Comparison of ENCODE assay signal across 1 fruit fly cellular context in the genomic region with DNA sequence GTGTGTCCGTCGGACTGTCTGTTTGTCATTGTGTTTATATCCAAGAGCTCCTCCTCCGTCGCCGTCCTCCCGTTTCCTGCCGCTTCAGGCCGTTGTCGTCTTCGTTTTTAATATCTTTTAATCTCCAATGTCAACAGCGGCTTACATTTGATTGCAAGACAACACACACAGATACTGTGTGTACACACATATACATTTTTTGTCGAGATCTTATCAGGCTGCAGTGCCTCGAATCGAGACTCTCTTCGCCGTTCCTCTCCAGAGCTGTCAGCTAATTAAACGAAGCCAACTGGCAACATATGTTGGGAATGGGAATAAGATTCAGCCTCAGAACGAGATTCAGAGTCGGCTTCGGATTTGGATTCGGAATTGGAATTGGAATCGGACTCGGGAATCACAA.
A peak's percentile ranks its signal among the peaks of the same experiment; 100 is the strongest.
TF ChIP-seq lines count a peak whose summit lies in the region.

No protein-coding gene starts in this region.

TF ChIP-seq in whole organism, embryonic, 481 proteins besides CTCF, POLR2A, EP300 and RAD21 (continued from another document and continues in another):
- TF ChIP-seq CG2678 (tag; optimal IDR thresholded peaks at IDR 0.05; lab: Kevin White, UChicago) (peak; percentile 19), CG2712 (tag; optimal IDR thresholded peaks at IDR 0.05; lab: Kevin White, UChicago) (no peak), Optix (GFP tag; IDR thresholded peaks at IDR 0.05; lab: Robert Waterston, UW) (no peak), gt (GFP tag; IDR thresholded peaks at IDR 0.05; lab: Robert Waterston, UW) (0 out of 2 replicates have a peak, but pooled peaks have one; percentile 7), disco-r (GFP tag; optimal IDR thresholded peaks at IDR 0.05; lab: Kevin White, UChicago) (no peak), B-H2 (GFP tag; optimal IDR thresholded peaks at IDR 0.05; lab: Kevin White, UChicago) (no peak), Max (GFP tag; optimal IDR thresholded peaks at IDR 0.05; lab: Kevin White, UChicago) (no peak), kay (GFP tag; optimal IDR thresholded peaks at IDR 0.05; lab: Kevin White, UChicago) (no peak), CG9437 (GFP tag; optimal IDR thresholded peaks at IDR 0.05; lab: Kevin White, UChicago) (no peak), CG15479 (GFP tag; optimal IDR thresholded peaks at IDR 0.05; lab: Kevin White, UChicago) (peak; percentile 19), Ptx1 (GFP tag; IDR thresholded peaks at IDR 0.05; lab: Robert Waterston, UW) (no peak), ab (GFP tag; optimal IDR thresholded peaks at IDR 0.05; lab: Kevin White, UChicago) (no peak), org-1 (GFP tag; optimal IDR thresholded peaks at IDR 0.05; lab: Kevin White, UChicago) (no peak), CG31388 (GFP tag; optimal IDR thresholded peaks at IDR 0.05; lab: Kevin White, UChicago) (no peak), chm (GFP tag; IDR thresholded peaks at IDR 0.05; lab: Robert Waterston, UW) (peak; percentile 85; the same call in 1 of the 2 replicates), so (GFP tag; IDR thresholded peaks at IDR 0.05; lab: Robert Waterston, UW) (no peak), Atf-2 (GFP tag; optimal IDR thresholded peaks at IDR 0.05; lab: Kevin White, UChicago) (no peak), CG8089 (GFP tag; optimal IDR thresholded peaks at IDR 0.05; lab: Kevin White, UChicago) (peak; percentile 18), CG10462 (GFP tag; optimal IDR thresholded peaks at IDR 0.05; lab: Kevin White, UChicago) (no peak), pfk (GFP tag; optimal IDR thresholded peaks at IDR 0.05; lab: Kevin White, UChicago) (peak; percentile 10), aop (GFP tag; IDR thresholded peaks at IDR 0.05; lab: Robert Waterston, UW) (no peak), odd (GFP tag; optimal IDR thresholded peaks at IDR 0.05; lab: Kevin White, UChicago) (peak; percentile 27), CG1792 (GFP tag; optimal IDR thresholded peaks at IDR 0.05; lab: Kevin White, UChicago) (no peak), CG6175 (GFP tag; IDR thresholded peaks at IDR 0.05; lab: Robert Waterston, UW) (no peak), Dip2 (GFP tag; IDR thresholded peaks at IDR 0.05; lab: Robert Waterston, UW) (no peak), pan (optimal IDR thresholded peaks at IDR 0.05; lab: Kevin White, UChicago) (no peak), pan (GFP tag; optimal IDR thresholded peaks at IDR 0.05 in 1 of 2, IDR thresholded peaks at IDR 0.05 in 1 of 2) (peak in 1 of 2 experiments; percentile 18), zf30C (GFP tag; optimal IDR thresholded peaks at IDR 0.05; lab: Kevin White, UChicago) (no peak), E2f2 (GFP tag; IDR thresholded peaks at IDR 0.05; lab: Robert Waterston, UW) (no peak), lbe (GFP tag; optimal IDR thresholded peaks at IDR 0.05; lab: Kevin White, UChicago) (no peak), CG7987 (GFP tag; optimal IDR thresholded peaks at IDR 0.05; lab: Kevin White, UChicago) (no peak), Pdp1 (GFP tag; optimal IDR thresholded peaks at IDR 0.05; lab: Kevin White, UChicago) (no peak), gcm (GFP tag; optimal IDR thresholded peaks at IDR 0.05; lab: Kevin White, UChicago) (peak; percentile 11), CG9609 (GFP tag; optimal IDR thresholded peaks at IDR 0.05; lab: Kevin White, UChicago) (no peak), Asciz (GFP tag; optimal IDR thresholded peaks at IDR 0.05; lab: Kevin White, UChicago) (peak; percentile 2), CG13123 (GFP tag; optimal IDR thresholded peaks at IDR 0.05; lab: Kevin White, UChicago) (no peak), D (optimal IDR thresholded peaks at IDR 0.05; lab: Kevin White, UChicago) (no peak), D (GFP tag; optimal IDR thresholded peaks at IDR 0.05; lab: Kevin White, UChicago) (peak; percentile 52), CG9797 (GFP tag; optimal IDR thresholded peaks at IDR 0.05; lab: Kevin White, UChicago) (no peak), CG4282 (GFP tag; optimal IDR thresholded peaks at IDR 0.05; lab: Kevin White, UChicago) (no peak), CG9727 (GFP tag; optimal IDR thresholded peaks at IDR 0.05; lab: Kevin White, UChicago) (peak; percentile 56), Hr3 (GFP tag; optimal IDR thresholded peaks at IDR 0.05; lab: Kevin White, UChicago) (no peak), CG31224 (GFP tag; IDR thresholded peaks at IDR 0.05; lab: Robert Waterston, UW) (no peak), Adf1 (GFP tag; IDR thresholded peaks at IDR 0.05; lab: Robert Waterston, UW) (no peak), CG5180 (GFP tag; optimal IDR thresholded peaks at IDR 0.05; lab: Kevin White, UChicago) (peak; percentile 8), NFAT (GFP tag; IDR thresholded peaks at IDR 0.05; lab: Robert Waterston, UW) (no peak), CG11723 (GFP tag; optimal IDR thresholded peaks at IDR 0.05; lab: Kevin White, UChicago) (peak; percentile 10), CG6689 (GFP tag; IDR thresholded peaks at IDR 0.05; lab: Robert Waterston, UW) (0 out of 2 replicates have a peak, but pooled peaks have one; percentile 11), ERR (GFP tag; optimal IDR thresholded peaks at IDR 0.05; lab: Kevin White, UChicago) (no peak), dmrt11E (tag; optimal IDR thresholded peaks at IDR 0.05; lab: Kevin White, UChicago) (peak; percentile 49), Dad (GFP tag; optimal IDR thresholded peaks at IDR 0.05; lab: Kevin White, UChicago) (no peak), CG34422 (GFP tag; IDR thresholded peaks at IDR 0.05; lab: Robert Waterston, UW) (no peak), Taf1 (GFP tag; IDR thresholded peaks at IDR 0.05; lab: Robert Waterston, UW) (no peak), CG1647 (GFP tag; optimal IDR thresholded peaks at IDR 0.05; lab: Kevin White, UChicago) (no peak), scrt (GFP tag; optimal IDR thresholded peaks at IDR 0.05; lab: Kevin White, UChicago) (no peak), GATAe (GFP tag; conservative IDR thresholded peaks at IDR 0.05; lab: Robert Waterston, UW) (no peak), CG2202 (tag; optimal IDR thresholded peaks at IDR 0.05; lab: Kevin White, UChicago) (peak; percentile 57), da (GFP tag; optimal IDR thresholded peaks at IDR 0.05; lab: Kevin White, UChicago) (no peak), Antp (GFP tag; optimal IDR thresholded peaks at IDR 0.05; lab: Kevin White, UChicago) (no peak), sens-2 (GFP tag; IDR thresholded peaks at IDR 0.05; lab: Robert Waterston, UW) (no peak; the same call in 1 of the 2 replicates), CG7963 (GFP tag; IDR thresholded peaks at IDR 0.05; lab: Robert Waterston, UW; ENCODE audit: partially characterized antibody) (no peak), gro (GFP tag; optimal IDR thresholded peaks at IDR 0.05; lab: Kevin White, UChicago) (no peak), seq (GFP tag; IDR thresholded peaks at IDR 0.05; lab: Robert Waterston, UW) (no peak), grn (GFP tag; optimal IDR thresholded peaks at IDR 0.05; lab: Kevin White, UChicago) (peak; percentile 98), CG4730 (GFP tag; IDR thresholded peaks at IDR 0.05; lab: Robert Waterston, UW) (no peak), Ada2b (GFP tag; IDR thresholded peaks at IDR 0.05; lab: Robert Waterston, UW) (no peak), HmgZ (tag; optimal IDR thresholded peaks at IDR 0.05; lab: Kevin White, UChicago) (no peak), Dfd (GFP tag; optimal IDR thresholded peaks at IDR 0.05; lab: Kevin White, UChicago) (no peak), CG12104 (GFP tag; optimal IDR thresholded peaks at IDR 0.05; lab: Kevin White, UChicago) (peak; percentile 37), H2.0 (GFP tag; IDR thresholded peaks at IDR 0.05; lab: Robert Waterston, UW) (no peak), fd102C (GFP tag; optimal IDR thresholded peaks at IDR 0.05; lab: Kevin White, UChicago) (peak; percentile 39), Ets65A (GFP tag; lab: Kevin White, UChicago) (peak; percentile 89), sim (GFP tag; IDR thresholded peaks at IDR 0.05; lab: Robert Waterston, UW) (0 out of 2 replicates have a peak, but pooled peaks have one; percentile 45), CG33557 (GFP tag; optimal IDR thresholded peaks at IDR 0.05; lab: Kevin White, UChicago) (peak; percentile 65), vfl (GFP tag; optimal IDR thresholded peaks at IDR 0.05; lab: Kevin White, UChicago) (no peak), CG6813 (GFP tag; optimal IDR thresholded peaks at IDR 0.05; lab: Kevin White, UChicago) (peak; percentile 56), Kr (GFP tag; optimal IDR thresholded peaks at IDR 0.05; lab: Kevin White, UChicago) (no peak), CG13424 (tag; optimal IDR thresholded peaks at IDR 0.05; lab: Kevin White, UChicago) (peak; percentile 12), CG8388 (GFP tag; optimal IDR thresholded peaks at IDR 0.05; lab: Kevin White, UChicago) (no peak), Atf6 (GFP tag; IDR thresholded peaks at IDR 0.05; lab: Robert Waterston, UW) (no peak), ara (GFP tag; IDR thresholded peaks at IDR 0.05; lab: Robert Waterston, UW) (0 out of 2 replicates have a peak, but pooled peaks have one; percentile 31), hbn (GFP tag; IDR thresholded peaks at IDR 0.05; lab: Robert Waterston, UW; ENCODE audit: partially characterized antibody) (no peak), CHES-1-like (GFP tag; optimal IDR thresholded peaks at IDR 0.05; lab: Kevin White, UChicago) (no peak), ftz-f1 (GFP tag; optimal IDR thresholded peaks at IDR 0.05; lab: Kevin White, UChicago) (no peak), CG3065 (GFP tag; optimal IDR thresholded peaks at IDR 0.05; lab: Kevin White, UChicago) (no peak), tgo (GFP tag; IDR thresholded peaks at IDR 0.05; lab: Robert Waterston, UW) (no peak), ap (GFP tag; IDR thresholded peaks at IDR 0.05; lab: Robert Waterston, UW) (no peak), CG17612 (GFP tag; IDR thresholded peaks at IDR 0.05; lab: Robert Waterston, UW) (no peak), CG8924 (tag; optimal IDR thresholded peaks at IDR 0.05; lab: Kevin White, UChicago) (no peak), onecut (GFP tag; IDR thresholded peaks at IDR 0.05; lab: Robert Waterston, UW) (peak; percentile 17; the same call in 1 of the 2 replicates), CG43689 (GFP tag; IDR thresholded peaks at IDR 0.05; lab: Robert Waterston, UW) (no peak), Ravus (GFP tag; IDR thresholded peaks at IDR 0.05; lab: Robert Waterston, UW) (no peak), caup (GFP tag; optimal IDR thresholded peaks at IDR 0.05; lab: Kevin White, UChicago; ENCODE audit: severe bottlenecking) (no peak), CG7786 (GFP tag; optimal IDR thresholded peaks at IDR 0.05; lab: Kevin White, UChicago) (no peak), nau (GFP tag; optimal IDR thresholded peaks at IDR 0.05; lab: Kevin White, UChicago) (no peak), CG4707 (GFP tag; optimal IDR thresholded peaks at IDR 0.05; lab: Kevin White, UChicago) (peak; percentile 45), crp (GFP tag; optimal IDR thresholded peaks at IDR 0.05; lab: Kevin White, UChicago) (no peak), CG18262 (tag; optimal IDR thresholded peaks at IDR 0.05; lab: Kevin White, UChicago) (peak; percentile 24), lab (GFP tag; optimal IDR thresholded peaks at IDR 0.05; lab: Kevin White, UChicago) (peak; percentile 7), pho (GFP tag; optimal IDR thresholded peaks at IDR 0.05; lab: Kevin White, UChicago) (no peak), CG10654 (GFP tag; optimal IDR thresholded peaks at IDR 0.05; lab: Kevin White, UChicago) (no peak), ewg (GFP tag; optimal IDR thresholded peaks at IDR 0.05; lab: Kevin White, UChicago) (no peak), CG13775 (GFP tag; optimal IDR thresholded peaks at IDR 0.05; lab: Kevin White, UChicago) (no peak), Jarid2 (GFP tag; optimal IDR thresholded peaks at IDR 0.05; lab: Kevin White, UChicago) (no peak), mam (GFP tag; optimal IDR thresholded peaks at IDR 0.05; lab: Kevin White, UChicago) (no peak), CG17328 (GFP tag; IDR thresholded peaks at IDR 0.05; lab: Robert Waterston, UW) (no peak; the same call in 1 of the 2 replicates), CG18476 (GFP tag; optimal IDR thresholded peaks at IDR 0.05; lab: Kevin White, UChicago) (no peak), MTF-1 (GFP tag; optimal IDR thresholded peaks at IDR 0.05; lab: Kevin White, UChicago; ENCODE audit: borderline replicate concordance) (peak; percentile 54), gsb (GFP tag; IDR thresholded peaks at IDR 0.05; lab: Robert Waterston, UW) (no peak), otp (GFP tag; IDR thresholded peaks at IDR 0.05; lab: Robert Waterston, UW) (peak; percentile 23; the same call in 1 of the 3 replicates), sc (optimal IDR thresholded peaks at IDR 0.05; lab: Kevin White, UChicago) (no peak), sc (GFP tag; optimal IDR thresholded peaks at IDR 0.05; lab: Kevin White, UChicago) (no peak), CG1233 (GFP tag; optimal IDR thresholded peaks at IDR 0.05; lab: Kevin White, UChicago) (peak; percentile 49), bigmax (GFP tag; optimal IDR thresholded peaks at IDR 0.05; lab: Kevin White, UChicago) (no peak), en (GFP tag; optimal IDR thresholded peaks at IDR 0.05; lab: Kevin White, UChicago) (no peak), HLH3B (GFP tag; IDR thresholded peaks at IDR 0.05; lab: Robert Waterston, UW) (no peak), Nf-YA (GFP tag; IDR thresholded peaks at IDR 0.05; lab: Robert Waterston, UW) (no peak), Gsc (GFP tag; IDR thresholded peaks at IDR 0.05; lab: Robert Waterston, UW) (no peak), ATbp (GFP tag; optimal IDR thresholded peaks at IDR 0.05; lab: Kevin White, UChicago) (peak; percentile 65), schlank (tag; optimal IDR thresholded peaks at IDR 0.05; lab: Kevin White, UChicago) (no peak), crc (GFP tag; optimal IDR thresholded peaks at IDR 0.05; lab: Kevin White, UChicago) (no peak), Usf (GFP tag; optimal IDR thresholded peaks at IDR 0.05; lab: Kevin White, UChicago) (no peak), ssp (GFP tag; IDR thresholded peaks at IDR 0.05; lab: Robert Waterston, UW) (no peak), pzg (GFP tag; optimal IDR thresholded peaks at IDR 0.05; lab: Kevin White, UChicago) (no peak), CG18011 (GFP tag; optimal IDR thresholded peaks at IDR 0.05; lab: Kevin White, UChicago) (no peak), CG34224 (GFP tag; IDR thresholded peaks at IDR 0.05; lab: Robert Waterston, UW; ENCODE audit: partially characterized antibody) (no peak), HLHmδ (GFP tag; optimal IDR thresholded peaks at IDR 0.05; lab: Kevin White, UChicago) (peak; percentile 58), CG15073 (GFP tag; optimal IDR thresholded peaks at IDR 0.05; lab: Kevin White, UChicago) (no peak), D19A (tag; optimal IDR thresholded peaks at IDR 0.05; lab: Kevin White, UChicago) (no peak), cwo (GFP tag; optimal IDR thresholded peaks at IDR 0.05; lab: Kevin White, UChicago) (no peak), Bgb (GFP tag; IDR thresholded peaks at IDR 0.05; lab: Robert Waterston, UW; ENCODE audit: partially characterized antibody) (no peak), Xrp1 (GFP tag; IDR thresholded peaks at IDR 0.05; lab: Robert Waterston, UW) (peak; percentile 61)
